Worm (Caenorhabditis elegans): ENCODE results near the gene F14F9.5.

The F14F9.5 gene

ce11 chrV:5130018-5130417 is 3.1 kb downstream of the F14F9.5 start, which contains the start of gene F14F9.8:
TSS of gene F14F9.8 (plus strand) at chrV:5130318.
- TF ChIP-seq egl-18 (GFP tag; IDR thresholded peaks at IDR 0.05) (no peak), tbp1 (GFP tag; optimal IDR thresholded peaks at IDR 0.05) (no peak), tbx-9 (tag; optimal IDR thresholded peaks at IDR 0.05; ENCODE audit: borderline replicate concordance) (no peak), lsy-27 (tag; optimal IDR thresholded peaks at IDR 0.05; ENCODE audit: borderline replicate concordance, insufficient read depth) (no peak), rec-8 (tag; optimal IDR thresholded peaks at IDR 0.05) (no peak), F52B5.7 (tag; optimal IDR thresholded peaks at IDR 0.05) (no peak), Y67H2A.10 (GFP tag; conservative IDR thresholded peaks at IDR 0.05) (no peak), B0019.2 (GFP tag; conservative IDR thresholded peaks at IDR 0.05) (no peak)

ce11 chrV:5131380-5131779 is 4.5 kb downstream of the F14F9.5 start:
- TF ChIP-seq attf-5 (GFP tag; optimal IDR thresholded peaks at IDR 0.05) (peak; percentile 44), him-1 (tag; optimal IDR thresholded peaks at IDR 0.05) (no peak), cebp-1 (GFP tag; IDR thresholded peaks at IDR 0.05) (peak; percentile 97), cebp-1 (tag; optimal IDR thresholded peaks at IDR 0.05) (peak; percentile 99)

ce11 chrV:5132441-5132840 is 5.5 kb downstream of the F14F9.5 start, which contains the start of gene F14F9.4:
TSS of gene F14F9.4 (plus strand) at chrV:5132741.
- no peak for TF ChIP-seq chd-7 (tag; optimal IDR thresholded peaks at IDR 0.05)
- TF ChIP-seq madf-3 (GFP tag; IDR thresholded peaks at IDR 0.05): no peak
- no peak for TF ChIP-seq sdz-38 (tag; optimal IDR thresholded peaks at IDR 0.05)
- TF ChIP-seq ZK185.1 (tag; optimal IDR thresholded peaks at IDR 0.05; ENCODE audit: poor library complexity, severe bottlenecking): no peak
- no peak for TF ChIP-seq ztf-22 (GFP tag; optimal IDR thresholded peaks at IDR 0.05)
- no peak for TF ChIP-seq nhr-80 (tag; optimal IDR thresholded peaks at IDR 0.05)
- no peak for TF ChIP-seq C17E4.6 (GFP tag; IDR thresholded peaks at IDR 0.05)
- no peak for TF ChIP-seq nfyb-1 (GFP tag; IDR thresholded peaks at IDR 0.05)

ce11 chrV:5137919-5138318 is 11.0 kb downstream of the F14F9.5 start, which contains the start of gene F14F9.3:
TSS of gene F14F9.3 (plus strand) at chrV:5138219.
- no peak for TF ChIP-seq madf-10 (tag; optimal IDR thresholded peaks at IDR 0.05)
- TF ChIP-seq lsl-1 (GFP tag; optimal IDR thresholded peaks at IDR 0.05): no peak
- TF ChIP-seq dox-1 (GFP tag; IDR thresholded peaks at IDR 0.05): no peak
- no peak for TF ChIP-seq B0336.3 (GFP tag; IDR thresholded peaks at IDR 0.05)
- TF ChIP-seq attf-6 (GFP tag; IDR thresholded peaks at IDR 0.05): no peak
- TF ChIP-seq nhr-27 (tag; optimal IDR thresholded peaks at IDR 0.05): no peak
- no peak for TF ChIP-seq gei-17 (GFP tag; optimal IDR thresholded peaks at IDR 0.05)
- TF ChIP-seq snpc-1.3 (tag; optimal IDR thresholded peaks at IDR 0.05; ENCODE audit: insufficient read depth): no peak
- no peak for TF ChIP-seq cebp-2 (GFP tag; IDR thresholded peaks at IDR 0.05)
- TF ChIP-seq ztf-22 (GFP tag; optimal IDR thresholded peaks at IDR 0.05): no peak

- TF ChIP-seq nhr-27 (tag; optimal IDR thresholded peaks at IDR 0.05) (no peak), dpff-1 (tag; optimal IDR thresholded peaks at IDR 0.05) (no peak), attf-5 (GFP tag; optimal IDR thresholded peaks at IDR 0.05) (no peak), hmg-20 (GFP tag; IDR thresholded peaks at IDR 0.05) (no peak), nfya-1 (tag; optimal IDR thresholded peaks at IDR 0.05; ENCODE audit: borderline replicate concordance, insufficient read depth) (no peak), B0019.2 (GFP tag; conservative IDR thresholded peaks at IDR 0.05) (no peak), nhr-120 (GFP tag; IDR thresholded peaks at IDR 0.05) (no peak), bed-2 (GFP tag; IDR thresholded peaks at IDR 0.05) (no peak), bed-1 (GFP tag; IDR thresholded peaks at IDR 0.05) (no peak), sea-2 (GFP tag; IDR thresholded peaks at IDR 0.05) (no peak), athp-1 (tag; optimal IDR thresholded peaks at IDR 0.05) (no peak), egl-44 (GFP tag; IDR thresholded peaks at IDR 0.05) (no peak), ekl-4 (GFP tag; IDR thresholded peaks at IDR 0.05) (no peak), nhr-179 (tag; optimal IDR thresholded peaks at IDR 0.05) (no peak), tlf-1 (GFP tag; optimal IDR thresholded peaks at IDR 0.05) (no peak), nhr-90 (tag; optimal IDR thresholded peaks at IDR 0.05) (no peak), ztf-6 (GFP tag; IDR thresholded peaks at IDR 0.05) (no peak)
Measured at ce11 chrV:5143785-5144184, 16.9 kb downstream of the F14F9.5 start, which contains the start of gene srh-129. TSS of gene srh-129 (minus strand) at chrV:5143885.
